Fruit fly (Drosophila melanogaster): ENCODE data around the gene CG33290.
A peak's percentile ranks its signal among the peaks of the same experiment; 100 is the strongest.

The CG33290 gene

dm6 chr3L:21496865-21497634 lies 45.1 kb upstream of the CG33290 start, which contains the start of gene Hr78 (continued):
- TF ChIP-seq CG4707 (GFP tag; optimal IDR thresholded peaks at IDR 0.05): peak; percentile 44
- TF ChIP-seq sqz (GFP tag; optimal IDR thresholded peaks at IDR 0.05): no peak
- peak; percentile 67 for TF ChIP-seq Xbp1 (GFP tag; optimal IDR thresholded peaks at IDR 0.05)
- no peak for TF ChIP-seq z (GFP tag; IDR thresholded peaks at IDR 0.05)
- TF ChIP-seq hkb (optimal IDR thresholded peaks at IDR 0.05): no peak
- TF ChIP-seq hkb (GFP tag; IDR thresholded peaks at IDR 0.05): peak; percentile 88
- TF ChIP-seq otp (GFP tag; IDR thresholded peaks at IDR 0.05): peak; percentile 46; the same call in 1 of the 3 replicates
- TF ChIP-seq exex (tag; optimal IDR thresholded peaks at IDR 0.05): no peak
- peak; percentile 74 for TF ChIP-seq lmd (GFP tag; IDR thresholded peaks at IDR 0.05)
- peak; percentile 2 for TF ChIP-seq HLH54F (GFP tag; optimal IDR thresholded peaks at IDR 0.05)
- TF ChIP-seq fru (optimal IDR thresholded peaks at IDR 0.05): no peak
- TF ChIP-seq CG2875 (GFP tag; optimal IDR thresholded peaks at IDR 0.05): peak; percentile 73
- peak; percentile 14 for TF ChIP-seq CG31388 (GFP tag; optimal IDR thresholded peaks at IDR 0.05)
- TF ChIP-seq Vsx1 (GFP tag; optimal IDR thresholded peaks at IDR 0.05): no peak
- peak in 1 of 2 experiments; percentile 20 for TF ChIP-seq Pdp1 (GFP tag; optimal IDR thresholded peaks at IDR 0.05)
- peak; percentile 38; the same call in 1 of the 2 replicates for TF ChIP-seq CG1024 (GFP tag; IDR thresholded peaks at IDR 0.05)
- TF ChIP-seq Lhr (GFP tag; optimal IDR thresholded peaks at IDR 0.05): peak; percentile 51
- peak; percentile 94 for TF ChIP-seq CG2678 (tag; optimal IDR thresholded peaks at IDR 0.05)
- TF ChIP-seq CG15514 (GFP tag; optimal IDR thresholded peaks at IDR 0.05): peak; percentile 52
- TF ChIP-seq Drgx (GFP tag; IDR thresholded peaks at IDR 0.05): peak; percentile 81
- TF ChIP-seq CG9817 (tag; optimal IDR thresholded peaks at IDR 0.05): peak; percentile 73
- no peak for TF ChIP-seq HmgD (GFP tag; optimal IDR thresholded peaks at IDR 0.05)
- peak in 1 of 2 experiments; percentile 4 for TF ChIP-seq crp (GFP tag; optimal IDR thresholded peaks at IDR 0.05)
- TF ChIP-seq Ravus (GFP tag; IDR thresholded peaks at IDR 0.05): no peak; the same call in 1 of the 2 replicates
- TF ChIP-seq cato (GFP tag; optimal IDR thresholded peaks at IDR 0.05; ENCODE audit: borderline replicate concordance): peak; percentile 17
- TF ChIP-seq slou (GFP tag; optimal IDR thresholded peaks at IDR 0.05): no peak
- no peak for TF ChIP-seq H15 (GFP tag; IDR thresholded peaks at IDR 0.05)
- no peak for TF ChIP-seq Mad (GFP tag; optimal IDR thresholded peaks at IDR 0.05)
- no peak for TF ChIP-seq zf30C (GFP tag; optimal IDR thresholded peaks at IDR 0.05)
- peak; percentile 78 for TF ChIP-seq run (tag; optimal IDR thresholded peaks at IDR 0.05)
- TF ChIP-seq oc (tag; optimal IDR thresholded peaks at IDR 0.05): no peak
- peak; percentile 46 for TF ChIP-seq ewg (GFP tag; optimal IDR thresholded peaks at IDR 0.05)
- peak; percentile 55 for TF ChIP-seq CG30403 (GFP tag; optimal IDR thresholded peaks at IDR 0.05)
- peak; percentile 50 for TF ChIP-seq ranshi (GFP tag; IDR thresholded peaks at IDR 0.05)
- TF ChIP-seq CG10321 (GFP tag; IDR thresholded peaks at IDR 0.05): peak; percentile 64
- TF ChIP-seq CG12744 (GFP tag; optimal IDR thresholded peaks at IDR 0.05): no peak
- no peak for TF ChIP-seq lov (optimal IDR thresholded peaks at IDR 0.05)
- TF ChIP-seq lov (GFP tag; IDR thresholded peaks at IDR 0.05): 0 out of 3 replicates have a peak, but pooled peaks have one; percentile 54
- peak; percentile 70 for TF ChIP-seq nerfin-1 (tag; optimal IDR thresholded peaks at IDR 0.05)
- TF ChIP-seq CG2889 (GFP tag; IDR thresholded peaks at IDR 0.05): 0 out of 3 replicates have a peak, but pooled peaks have one; percentile 22
- no peak; the same call in 1 of the 2 replicates for TF ChIP-seq CG13287 (GFP tag; IDR thresholded peaks at IDR 0.05; ENCODE audit: partially characterized antibody)
- peak; percentile 88 for TF ChIP-seq CG10209 (GFP tag; optimal IDR thresholded peaks at IDR 0.05)
- peak; percentile 61 for TF ChIP-seq CG16815 (GFP tag; optimal IDR thresholded peaks at IDR 0.05)
- peak; percentile 89 to 99 for TF ChIP-seq insv (GFP tag; optimal IDR thresholded peaks at IDR 0.05)
- TF ChIP-seq CG18619 (GFP tag; optimal IDR thresholded peaks at IDR 0.05): peak; percentile 74
- no peak for TF ChIP-seq GATAe (GFP tag; conservative IDR thresholded peaks at IDR 0.05)
- TF ChIP-seq CG7987 (GFP tag; optimal IDR thresholded peaks at IDR 0.05): peak; percentile 52
- TF ChIP-seq C15 (GFP tag; IDR thresholded peaks at IDR 0.05): no peak
- TF ChIP-seq vfl (GFP tag; optimal IDR thresholded peaks at IDR 0.05): no peak

All from whole organism, embryonic.